Worm (Caenorhabditis elegans): ENCODE results near the gene T01G1.2.

DNA sequence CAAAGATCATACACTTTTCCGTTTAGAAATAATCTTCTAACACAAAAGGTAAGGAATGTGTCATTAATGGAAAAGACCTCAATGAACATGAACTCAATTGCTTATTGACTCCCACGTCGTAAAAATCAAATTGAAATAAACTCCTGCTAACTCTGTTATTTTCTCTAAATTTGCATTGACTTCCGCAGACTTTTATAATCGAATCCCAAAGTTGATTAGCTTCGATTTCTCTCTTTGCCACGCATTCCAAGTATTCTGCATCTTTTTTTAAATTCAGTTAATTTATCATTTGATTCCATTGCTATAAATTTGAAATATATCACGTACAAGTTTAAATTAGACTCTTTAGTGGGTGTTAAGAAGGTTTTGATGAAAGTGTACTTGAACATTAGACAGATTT is 34.5 kb downstream of the T01G1.2 start:
- no peak for TF ChIP-seq M03D4.4 (tag; optimal IDR thresholded peaks at IDR 0.05)
- no peak for TF ChIP-seq ztf-11 (tag; optimal IDR thresholded peaks at IDR 0.05)
- TF ChIP-seq lsy-2 (tag; optimal IDR thresholded peaks at IDR 0.05): no peak
- TF ChIP-seq pha-4 (tag; optimal IDR thresholded peaks at IDR 0.05): no peak
